Worm (Caenorhabditis elegans) whole organism, mixed stage, embryonic: Measurements from ENCODE around the gene W10C6.2.
"Not testable (repeated sequence)": the region's sequence is repeated elsewhere in the genome, so short reads cannot be mapped to it uniquely, and the experiment has no call there.

Source experiments
- M03D4.4 ChIP-seq: sonication (generic microtip); optimal IDR thresholded peaks from 2 replicates; lab custom pipeline; 2017; ENCODE audit warnings: mild to moderate bottlenecking, missing genetic modification characterization, missing compliant biosample characterization
- bed-3 ChIP-seq: fragments of 200-800 bp; sonication (Bioruptor generic); optimal IDR thresholded peaks from 3 replicates; lab custom pipeline; 2018; ENCODE audit warnings: mild to moderate bottlenecking, missing genetic modification characterization, moderate library complexity, missing compliant biosample characterization
- blmp-1 ChIP-seq: fragments of 150-350 bp; optimal IDR thresholded peaks from 2 replicates; lab custom pipeline; 2014; ENCODE audit warnings: missing biosample characterization, missing genetic modification characterization
- ceh-39 ChIP-seq: fragments of 150-350 bp; optimal IDR thresholded peaks from 2 replicates; lab custom pipeline; 2014; ENCODE audit warnings: missing biosample characterization, missing genetic modification characterization
- ceh-43 ChIP-seq: fragments of 200-800 bp; sonication (Bioruptor generic); optimal IDR thresholded peaks from 2 replicates; lab custom pipeline; 2018; ENCODE audit warnings: mild to moderate bottlenecking, missing genetic modification characterization, moderate library complexity, missing compliant biosample characterization
- ces-1 ChIP-seq: fragments of 150-350 bp; optimal IDR thresholded peaks from 2 replicates; lab custom pipeline; 2014; ENCODE audit warnings: missing biosample characterization, missing genetic modification reagents, missing genetic modification characterization
- cnd-1 ChIP-seq: fragments of 200-800 bp; sonication (Bioruptor generic); optimal IDR thresholded peaks from 2 replicates; lab custom pipeline; 2018; ENCODE audit warnings: mild to moderate bottlenecking, missing genetic modification characterization, missing compliant biosample characterization
- drap-1 ChIP-seq: fragments of 200-800 bp; sonication (Bioruptor generic); optimal IDR thresholded peaks from 3 replicates; lab custom pipeline; 2018; ENCODE audit warnings: mild to moderate bottlenecking, missing genetic modification characterization, missing compliant biosample characterization
- elt-1 ChIP-seq: sonication (generic microtip); optimal IDR thresholded peaks from 2 replicates; lab custom pipeline; 2017; ENCODE audit warnings: missing genetic modification characterization, mild to moderate bottlenecking, missing compliant biosample characterization, antibody characterized with exemption, moderate library complexity, borderline replicate concordance; ENCODE audit not compliant: insufficient read depth
- elt-3 ChIP-seq: fragments of 150-350 bp; optimal IDR thresholded peaks from 2 replicates; lab custom pipeline; 2014; ENCODE audit warnings: missing biosample characterization, missing genetic modification characterization
- flh-1 ChIP-seq: fragments of 200-800 bp; sonication (Bioruptor generic); optimal IDR thresholded peaks from 2 replicates; lab custom pipeline; 2018; ENCODE audit warnings: mild to moderate bottlenecking, missing genetic modification characterization, moderate library complexity, missing compliant biosample characterization
- ham-2 ChIP-seq: fragments of 200-800 bp; sonication (Bioruptor generic); optimal IDR thresholded peaks from 2 replicates; lab custom pipeline; 2018; ENCODE audit warnings: mild to moderate bottlenecking, missing genetic modification characterization, missing compliant biosample characterization
- hlh-1 ChIP-seq: fragments of 150-350 bp; optimal IDR thresholded peaks from 2 replicates; lab custom pipeline; 2014; ENCODE audit warnings: missing biosample characterization, missing genetic modification reagents, missing genetic modification characterization
- lin-13 ChIP-seq: fragments of 150-350 bp; optimal IDR thresholded peaks from 2 replicates; lab custom pipeline; 2014; ENCODE audit warnings: missing biosample characterization, missing genetic modification characterization
- lin-32 ChIP-seq: fragments of 200-800 bp; sonication (Bioruptor generic); optimal IDR thresholded peaks from 2 replicates; lab custom pipeline; 2018; ENCODE audit warnings: mild to moderate bottlenecking, missing genetic modification characterization, missing compliant biosample characterization
- lsy-2 ChIP-seq: fragments of 150-350 bp; optimal IDR thresholded peaks from 2 replicates; lab custom pipeline; 2014; ENCODE audit warnings: missing biosample characterization, missing genetic modification characterization
- mab-5 ChIP-seq: fragments of 150-350 bp; optimal IDR thresholded peaks from 2 replicates; lab custom pipeline; 2014; ENCODE audit warnings: missing biosample characterization, missing genetic modification characterization
- mep-1 ChIP-seq: fragments of 150-350 bp; optimal IDR thresholded peaks from 2 replicates; lab custom pipeline; 2017; ENCODE audit warnings: missing biosample characterization, missing genetic modification reagents, missing genetic modification characterization, inconsistent platforms
- mls-2 ChIP-seq: sonication (generic microtip); optimal IDR thresholded peaks from 2 replicates; lab custom pipeline; 2016; ENCODE audit warnings: mild to moderate bottlenecking, missing genetic modification characterization, moderate library complexity, missing compliant biosample characterization
- nhr-2 ChIP-seq: fragments of 150-350 bp; optimal IDR thresholded peaks from 2 replicates; lab custom pipeline; 2014; ENCODE audit warnings: missing biosample characterization, missing genetic modification characterization
- nhr-237 ChIP-seq: fragments of 150-350 bp; optimal IDR thresholded peaks from 2 replicates; lab custom pipeline; 2014; ENCODE audit warnings: missing biosample characterization, missing genetic modification characterization
- nhr-76 ChIP-seq: sonication (generic microtip); optimal IDR thresholded peaks from 2 replicates; lab custom pipeline; 2017; ENCODE audit warnings: missing biosample characterization, missing genetic modification characterization
- pha-4 ChIP-seq: fragments of 150-350 bp; optimal IDR thresholded peaks from 2 replicates; lab custom pipeline; 2018; ENCODE audit warnings: missing biosample characterization, missing genetic modification reagents, missing genetic modification characterization
- sem-2 ChIP-seq: fragments of 200-800 bp; sonication (Bioruptor generic); optimal IDR thresholded peaks from 2 replicates; lab custom pipeline; 2018; ENCODE audit warnings: mild to moderate bottlenecking, missing genetic modification characterization, missing compliant biosample characterization
- sptf-1 ChIP-seq: sonication (generic microtip); optimal IDR thresholded peaks from 2 replicates; lab custom pipeline; 2017; ENCODE audit warnings: mild to moderate bottlenecking, missing genetic modification characterization, moderate library complexity, missing compliant biosample characterization
- tbx-8 ChIP-seq: fragments of 200-800 bp; sonication (Bioruptor generic); optimal IDR thresholded peaks from 2 replicates; lab custom pipeline; 2018; ENCODE audit warnings: mild to moderate bottlenecking, missing genetic modification characterization, moderate library complexity, missing compliant biosample characterization
- unc-120 ChIP-seq: sonication (generic microtip); optimal IDR thresholded peaks from 2 replicates; lab custom pipeline; 2017; ENCODE audit warnings: missing genetic modification characterization, missing compliant biosample characterization; ENCODE audit not compliant: poor library complexity, severe bottlenecking
- unc-39 ChIP-seq: fragments of 150-350 bp; optimal IDR thresholded peaks from 2 replicates; lab custom pipeline; 2014; ENCODE audit warnings: missing biosample characterization, missing genetic modification characterization
- unc-62 ChIP-seq: fragments of 150-350 bp; optimal IDR thresholded peaks from 2 replicates; lab custom pipeline; 2014; ENCODE audit warnings: missing biosample characterization, missing genetic modification reagents, missing genetic modification characterization
- zip-8 ChIP-seq: fragments of 150-350 bp; optimal IDR thresholded peaks from 2 replicates; lab custom pipeline; 2014; ENCODE audit warnings: missing biosample characterization, missing genetic modification characterization
- ztf-11 ChIP-seq: fragments of 150-350 bp; optimal IDR thresholded peaks from 2 replicates; lab custom pipeline; 2014; ENCODE audit warnings: missing biosample characterization, missing genetic modification characterization

The W10C6.2 gene

ce11 chrII:11121800-11122199 is at the start of gene W10C6.2:
TSS of gene W10C6.2 (minus strand) at chrII:11121900.
- not testable (repeated sequence) for TF ChIP-seq lin-32 (GFP tag; lab: Kevin White, UChicago); mab-5 (tag; lab: Kevin White, UChicago); cnd-1 (tag; lab: Kevin White, UChicago)

DNA sequence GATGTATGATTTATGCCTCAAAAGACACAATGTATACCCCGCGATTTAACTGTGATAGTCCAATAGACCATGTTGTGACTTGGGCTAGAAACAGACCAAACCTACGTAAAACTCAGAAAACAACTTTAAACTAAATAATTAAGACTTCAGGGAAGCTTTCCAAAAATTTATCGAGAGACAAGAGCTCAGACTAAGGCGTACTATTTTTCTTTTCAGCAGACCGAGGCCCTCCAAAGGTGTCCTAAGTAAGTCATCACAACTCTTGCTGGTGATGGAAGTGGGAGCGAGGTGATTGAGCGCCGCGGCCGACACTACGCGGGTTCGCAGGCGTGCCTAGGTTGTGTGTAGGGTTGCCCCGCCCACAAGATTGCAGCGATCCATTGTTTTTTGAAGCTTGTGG is 45.3 kb upstream of the W10C6.2 start:
- TF ChIP-seq pha-4, result no peak
- no peak for TF ChIP-seq lin-32 (GFP tag; lab: Kevin White, UChicago)
- no peak for TF ChIP-seq ces-1
- no peak for TF ChIP-seq blmp-1 (tag; lab: Kevin White, UChicago)

- TF ChIP-seq elt-1 (tag; lab: Kevin White, UChicago) (no peak), ces-1 (peak; percentile 48), sptf-1 (tag; lab: Kevin White, UChicago) (peak; percentile 10), ceh-43 (GFP tag; lab: Kevin White, UChicago) (no peak)
Measured at ce11 chrII:11166414-11166813, 44.7 kb upstream of the W10C6.2 start.

DNA sequence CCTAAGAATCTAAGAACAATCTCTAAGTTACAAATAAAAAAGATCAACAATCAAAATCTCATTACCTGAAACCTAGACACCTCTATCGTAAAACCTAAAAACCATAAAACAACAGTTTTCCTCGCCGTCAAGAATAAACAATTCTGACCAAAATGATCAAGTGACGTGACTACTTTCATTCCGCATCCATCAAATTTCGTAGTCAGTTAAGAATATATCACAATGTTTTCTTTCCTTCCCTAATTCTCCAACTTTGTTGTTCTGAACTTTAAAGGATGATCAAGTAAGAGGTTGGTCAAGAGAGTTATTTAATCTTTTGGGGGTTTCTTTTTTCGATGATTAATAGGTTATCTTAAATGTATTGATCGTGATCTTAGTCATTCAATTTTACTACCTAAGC is 41.6 kb upstream of the W10C6.2 start:
- TF ChIP-seq ham-2 (no peak), zip-8 (no peak), M03D4.4 (tag; lab: Kevin White, UChicago) (no peak), ceh-39 (tag; lab: Kevin White, UChicago) (no peak), lsy-2 (tag; lab: Kevin White, UChicago) (no peak), tbx-8 (GFP tag; lab: Kevin White, UChicago) (no peak), sem-2 (GFP tag; lab: Kevin White, UChicago) (no peak), lin-13 (no peak), sptf-1 (tag; lab: Kevin White, UChicago) (no peak), unc-39 (tag; lab: Kevin White, UChicago) (no peak), hlh-1 (no peak)

- TF ChIP-seq hlh-1, result no peak
- no peak for TF ChIP-seq zip-8
- TF ChIP-seq ces-1, result no peak
- no peak for TF ChIP-seq elt-1 (tag; lab: Kevin White, UChicago)
- no peak for TF ChIP-seq ceh-39 (tag; lab: Kevin White, UChicago)
- no peak for TF ChIP-seq cnd-1 (tag; lab: Kevin White, UChicago)
Measured at ce11 chrII:11162390-11162789, 40.7 kb upstream of the W10C6.2 start, which contains the start of gene ptr-13. TSS of gene ptr-13 (minus strand) at chrII:11162481.

ce11 chrII:11161675-11162074 is 40.0 kb upstream of the W10C6.2 start:
- TF ChIP-seq tbx-8 (GFP tag; lab: Kevin White, UChicago) (no peak), flh-1 (GFP tag; lab: Kevin White, UChicago) (no peak), nhr-237 (tag; lab: Kevin White, UChicago) (no peak), ztf-11 (tag; lab: Kevin White, UChicago) (no peak)

DNA sequence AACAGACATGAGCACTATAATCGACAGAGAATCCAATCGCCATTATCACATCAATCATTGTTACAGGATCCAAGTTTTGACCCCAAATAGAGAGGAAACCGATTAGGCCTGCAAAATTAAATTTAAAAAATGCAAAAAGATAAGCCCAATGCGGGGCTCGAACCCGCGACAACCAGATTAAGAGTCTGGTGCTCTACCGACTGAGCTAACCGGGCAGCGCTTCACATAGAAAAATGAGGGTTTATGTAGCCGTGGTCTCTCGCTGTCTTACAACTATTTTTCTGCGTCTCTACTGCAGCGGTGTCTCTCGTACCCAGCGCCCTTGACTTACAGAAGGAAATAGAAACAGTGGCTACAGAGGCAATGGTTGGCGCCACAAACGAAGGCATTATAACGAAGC is 36.0 kb upstream of the W10C6.2 start:
- TF ChIP-seq nhr-76 (tag; lab: Kevin White, UChicago), result no peak
- TF ChIP-seq M03D4.4 (tag; lab: Kevin White, UChicago), result peak; percentile 47
- TF ChIP-seq lin-32 (GFP tag; lab: Kevin White, UChicago), result no peak
- TF ChIP-seq mep-1 (tag; lab: Kevin White, UChicago), result no peak
- TF ChIP-seq nhr-2, result no peak
- peak; percentile 61 for TF ChIP-seq ham-2
- TF ChIP-seq mls-2 (tag; lab: Kevin White, UChicago), result peak; percentile 52
- TF ChIP-seq ces-1, result no peak
- peak; percentile 60 for TF ChIP-seq drap-1 (GFP tag; lab: Kevin White, UChicago)
- peak; percentile 70 for TF ChIP-seq unc-120 (tag; lab: Kevin White, UChicago)
- no peak for TF ChIP-seq sem-2 (GFP tag; lab: Kevin White, UChicago)
- no peak for TF ChIP-seq blmp-1 (tag; lab: Kevin White, UChicago)
- peak; percentile 13 for TF ChIP-seq cnd-1 (tag; lab: Kevin White, UChicago)
- no peak for TF ChIP-seq unc-62 (GFP tag; lab: Kevin White, UChicago)
- TF ChIP-seq ceh-43 (GFP tag; lab: Kevin White, UChicago), result no peak
- no peak for TF ChIP-seq elt-3 (tag; lab: Kevin White, UChicago)
- TF ChIP-seq ceh-39 (tag; lab: Kevin White, UChicago), result no peak
- TF ChIP-seq sptf-1 (tag; lab: Kevin White, UChicago), result peak; percentile 71
- no peak for TF ChIP-seq flh-1 (GFP tag; lab: Kevin White, UChicago)
- peak; percentile 52 for TF ChIP-seq bed-3 (GFP tag; lab: Kevin White, UChicago)
- TF ChIP-seq, all 35 proteins: peak for 8
